Worm (Caenorhabditis elegans) whole organism, dauer: ENCODE results near the gene cdh-8.

Experiments
- unc-62 ChIP-seq: sonication (generic microtip); optimal IDR thresholded peaks from 2 replicates; lab custom pipeline; 2017; ENCODE audit warnings: missing biosample characterization, missing genetic modification reagents, missing genetic modification characterization

The cdh-8 gene

ce11 chrIV:339508-339907 lies at the start of gene cdh-8:
TSS of gene cdh-8 (plus strand) at chrIV:339808.
- no peak for TF ChIP-seq unc-62 (GFP tag; lab: Kevin White, UChicago)

- no peak for TF ChIP-seq unc-62 (GFP tag; lab: Kevin White, UChicago)
Observed at ce11 chrIV:290387-290786, 49.2 kb upstream of the cdh-8 start.

ce11 chrIV:291356-291755 lies 48.3 kb upstream of the cdh-8 start, which contains the start of gene T21D12.7:
TSS of gene T21D12.7 (minus strand) at chrIV:291456.
- TF ChIP-seq unc-62 (GFP tag; lab: Kevin White, UChicago), result no peak

ce11 chrIV:291851-292367 lies 47.7 kb upstream of the cdh-8 start:
- no peak for TF ChIP-seq unc-62 (GFP tag; lab: Kevin White, UChicago)

ce11 chrIV:293163-293755 lies 46.3 kb upstream of the cdh-8 start:
- TF ChIP-seq unc-62 (GFP tag; lab: Kevin White, UChicago), result no peak

- no peak for TF ChIP-seq unc-62 (GFP tag; lab: Kevin White, UChicago)
Observed at ce11 chrIV:293995-294700, 45.5 kb upstream of the cdh-8 start.

- TF ChIP-seq unc-62 (GFP tag; lab: Kevin White, UChicago), result no peak
Observed at ce11 chrIV:294737-295136, 44.9 kb upstream of the cdh-8 start.

ce11 chrIV:295734-296201 lies 43.8 kb upstream of the cdh-8 start:
- no peak for TF ChIP-seq unc-62 (GFP tag; lab: Kevin White, UChicago)

ce11 chrIV:296849-297248 lies 42.8 kb upstream of the cdh-8 start:
- TF ChIP-seq unc-62 (GFP tag; lab: Kevin White, UChicago), result no peak

- TF ChIP-seq unc-62 (GFP tag; lab: Kevin White, UChicago), result no peak
Observed at ce11 chrIV:298204-298603, 41.4 kb upstream of the cdh-8 start, which contains the start of gene pnp-1. TSS of gene pnp-1 (minus strand) at chrIV:298304.

- no peak for TF ChIP-seq unc-62 (GFP tag; lab: Kevin White, UChicago)
Observed at ce11 chrIV:299190-299589, 40.4 kb upstream of the cdh-8 start.

ce11 chrIV:300307-300706 lies 39.3 kb upstream of the cdh-8 start:
- no peak for TF ChIP-seq unc-62 (GFP tag; lab: Kevin White, UChicago)

- TF ChIP-seq unc-62 (GFP tag; lab: Kevin White, UChicago), result no peak
Observed at ce11 chrIV:302743-303142, 36.9 kb upstream of the cdh-8 start.

ce11 chrIV:303264-303663 lies 36.3 kb upstream of the cdh-8 start:
- no peak for TF ChIP-seq unc-62 (GFP tag; lab: Kevin White, UChicago)

ce11 chrIV:305101-305500 lies 34.5 kb upstream of the cdh-8 start:
- TF ChIP-seq unc-62 (GFP tag; lab: Kevin White, UChicago), result no peak

- no peak for TF ChIP-seq unc-62 (GFP tag; lab: Kevin White, UChicago)
Observed at ce11 chrIV:306572-306971, 33.0 kb upstream of the cdh-8 start.

ce11 chrIV:307205-307604 lies 32.4 kb upstream of the cdh-8 start, which contains the start of gene swt-1:
TSS of gene swt-1 (plus strand) at chrIV:307505.
- TF ChIP-seq unc-62 (GFP tag; lab: Kevin White, UChicago), result no peak
